Worm (Caenorhabditis elegans) whole organism, midembryonic: ENCODE data around the gene C05B5.16.

Source experiments
- T22C8.4 ChIP-seq: fragments of 200-800 bp; sonication (Bioruptor generic); IDR thresholded peaks from 2 replicates; pipeline ENCODE4 v1.3.6; 2022; ENCODE audit warnings: missing genetic modification characterization, missing compliant biosample characterization
- cog-1 ChIP-seq: sonication (generic microtip); optimal IDR thresholded peaks from 2 replicates; lab custom pipeline; 2016; ENCODE audit warnings: missing genetic modification characterization, missing compliant biosample characterization
- flt-1 ChIP-seq: fragments of 200-800 bp; sonication (Bioruptor generic); IDR thresholded peaks from 2 replicates; pipeline ENCODE4 v1.3.6; 2022; ENCODE audit warnings: missing genetic modification characterization, missing compliant biosample characterization
- klf-2 ChIP-seq: fragments of 200-800 bp; sonication (Bioruptor generic); conservative IDR thresholded peaks from 2 replicates; pipeline ENCODE4 v1.3.6; 2022; ENCODE audit warnings: missing genetic modification reagents, missing genetic modification characterization, missing compliant biosample characterization
- med-1 ChIP-seq: sonication (generic microtip); optimal IDR thresholded peaks from 2 replicates; lab custom pipeline; 2017; ENCODE audit warnings: missing genetic modification characterization, mild to moderate bottlenecking, missing compliant biosample characterization, antibody characterized with exemption, missing genetic modification reagents; ENCODE audit not compliant: insufficient read depth
- ref-1 ChIP-seq: fragments of 200-800 bp; sonication (Bioruptor generic); conservative IDR thresholded peaks from 2 replicates; pipeline ENCODE4 v1.3.6; 2022; ENCODE audit warnings: missing genetic modification reagents, missing genetic modification characterization, missing compliant biosample characterization
- tab-1 ChIP-seq: fragments of 200-800 bp; sonication (Bioruptor generic); IDR thresholded peaks from 2 replicates; pipeline ENCODE4 v1.3.6; 2022; ENCODE audit warnings: missing genetic modification characterization, missing compliant biosample characterization
- ztf-23 ChIP-seq: fragments of 200-800 bp; sonication (Bioruptor generic); IDR thresholded peaks from 2 replicates; pipeline ENCODE4 v1.3.6; 2022; ENCODE audit warnings: missing genetic modification reagents, missing genetic modification characterization, missing compliant biosample characterization
- ztf-29 ChIP-seq: fragments of 200-800 bp; sonication (Bioruptor generic); IDR thresholded peaks from 2 replicates; pipeline ENCODE4 v1.3.6; 2022; ENCODE audit warnings: missing genetic modification reagents, missing genetic modification characterization, missing compliant biosample characterization

Gene C05B5.16

ce11 chrIII:10010117-10010516, 2.1 kb upstream of the C05B5.16 start, which contains the start of gene fbxa-155:
Gene fbxa-155 (minus strand): TSS chrIII:10010217.
- TF ChIP-seq flt-1 (GFP tag; lab: Robert Waterston, UW) = no peak
- no peak for TF ChIP-seq med-1 (GFP tag; lab: Kevin White, UChicago)
- TF ChIP-seq ztf-29 = no peak
- no peak for TF ChIP-seq cog-1 (tag; lab: Kevin White, UChicago)
- no peak for TF ChIP-seq T22C8.4 (GFP tag; lab: Robert Waterston, UW)
- no peak for TF ChIP-seq klf-2
- no peak for TF ChIP-seq tab-1
- no peak for TF ChIP-seq ztf-23 (GFP tag; lab: Robert Waterston, UW)
- no peak for TF ChIP-seq ref-1 (GFP tag; lab: Robert Waterston, UW)

- TF ChIP-seq T22C8.4 (GFP tag; lab: Robert Waterston, UW) = no peak
- no peak for TF ChIP-seq ztf-29
- no peak for TF ChIP-seq ztf-23 (GFP tag; lab: Robert Waterston, UW)
- no peak for TF ChIP-seq klf-2
- TF ChIP-seq med-1 (GFP tag; lab: Kevin White, UChicago) = no peak
- no peak for TF ChIP-seq ref-1 (GFP tag; lab: Robert Waterston, UW)
- 0 out of 2 replicates have a peak, but pooled peaks have one; percentile 26 for TF ChIP-seq flt-1 (GFP tag; lab: Robert Waterston, UW)
- TF ChIP-seq cog-1 (tag; lab: Kevin White, UChicago) = no peak
Measured at ce11 chrIII:10016413-10017051, 4.3 kb downstream of the C05B5.16 start, which contains the start of gene rgs-1. Gene rgs-1 (minus strand): TSS chrIII:10016558.

ce11 chrIII:10018007-10018406, 5.8 kb downstream of the C05B5.16 start:
- TF ChIP-seq T22C8.4 (GFP tag; lab: Robert Waterston, UW) (no peak), klf-2 (no peak), cog-1 (tag; lab: Kevin White, UChicago) (no peak)

- TF ChIP-seq flt-1 (GFP tag; lab: Robert Waterston, UW) (no peak), T22C8.4 (GFP tag; lab: Robert Waterston, UW) (no peak), med-1 (GFP tag; lab: Kevin White, UChicago) (no peak), ref-1 (GFP tag; lab: Robert Waterston, UW) (no peak), ztf-29 (no peak), klf-2 (no peak), tab-1 (no peak), cog-1 (tag; lab: Kevin White, UChicago) (no peak), ztf-23 (GFP tag; lab: Robert Waterston, UW) (no peak)
Measured at ce11 chrIII:10023452-10023851, 11.2 kb downstream of the C05B5.16 start, which contains the start of gene ins-21. Gene ins-21 (plus strand): TSS chrIII:10023752.

ce11 chrIII:10025989-10026388, 13.8 kb downstream of the C05B5.16 start, which contains the start of gene ins-22:
Gene ins-22 (plus strand): TSS chrIII:10026289.
- TF ChIP-seq T22C8.4 (GFP tag; lab: Robert Waterston, UW) (no peak), med-1 (GFP tag; lab: Kevin White, UChicago) (no peak), klf-2 (no peak), cog-1 (tag; lab: Kevin White, UChicago) (no peak), ztf-29 (no peak), ref-1 (GFP tag; lab: Robert Waterston, UW) (no peak), ztf-23 (GFP tag; lab: Robert Waterston, UW) (no peak)

- no peak for TF ChIP-seq klf-2
- TF ChIP-seq ztf-29 = no peak
- no peak for TF ChIP-seq ztf-23 (GFP tag; lab: Robert Waterston, UW)
- no peak for TF ChIP-seq ref-1 (GFP tag; lab: Robert Waterston, UW)
- no peak for TF ChIP-seq T22C8.4 (GFP tag; lab: Robert Waterston, UW)
- no peak for TF ChIP-seq tab-1
- TF ChIP-seq med-1 (GFP tag; lab: Kevin White, UChicago) = no peak
- no peak for TF ChIP-seq cog-1 (tag; lab: Kevin White, UChicago)
- TF ChIP-seq flt-1 (GFP tag; lab: Robert Waterston, UW) = no peak
Measured at ce11 chrIII:10027947-10028346, 15.7 kb downstream of the C05B5.16 start, which contains the start of gene ins-23. Gene ins-23 (plus strand): TSS chrIII:10028247.

- TF ChIP-seq med-1 (GFP tag; lab: Kevin White, UChicago) = no peak
- TF ChIP-seq flt-1 (GFP tag; lab: Robert Waterston, UW) = no peak
- TF ChIP-seq cog-1 (tag; lab: Kevin White, UChicago) = no peak
Measured at ce11 chrIII:10030549-10030948, 18.3 kb downstream of the C05B5.16 start, which contains the start of gene M04D8.4. Gene M04D8.4 (minus strand): TSS chrIII:10030649.

ce11 chrIII:10033213-10033612, 21.0 kb downstream of the C05B5.16 start, which contains the start of gene M04D8.5:
Gene M04D8.5 (minus strand): TSS chrIII:10033313.
- TF ChIP-seq med-1 (GFP tag; lab: Kevin White, UChicago) (no peak), flt-1 (GFP tag; lab: Robert Waterston, UW) (no peak), ztf-23 (GFP tag; lab: Robert Waterston, UW) (no peak), cog-1 (tag; lab: Kevin White, UChicago) (no peak), klf-2 (no peak), T22C8.4 (GFP tag; lab: Robert Waterston, UW) (no peak), ref-1 (GFP tag; lab: Robert Waterston, UW) (no peak), ztf-29 (no peak), tab-1 (no peak)

- TF ChIP-seq flt-1 (GFP tag; lab: Robert Waterston, UW) (no peak), med-1 (GFP tag; lab: Kevin White, UChicago) (no peak), ztf-29 (no peak), T22C8.4 (GFP tag; lab: Robert Waterston, UW) (no peak), cog-1 (tag; lab: Kevin White, UChicago) (no peak), klf-2 (no peak), tab-1 (no peak), ref-1 (GFP tag; lab: Robert Waterston, UW) (no peak), ztf-23 (GFP tag; lab: Robert Waterston, UW) (no peak)
Measured at ce11 chrIII:10033881-10034280, 21.6 kb downstream of the C05B5.16 start, which contains the start of gene M04D8.8. Gene M04D8.8 (plus strand): TSS chrIII:10034181.
